Worm (Caenorhabditis elegans): ENCODE measurements around the gene ZK666.15.
"Not testable (repeated sequence)": the region's sequence is repeated elsewhere in the genome, so short reads cannot be mapped to it uniquely, and the experiment has no call there.

Gene ZK666.15

ce11 chrII:10486738-10487137, at the start of gene ZK666.15:
Gene ZK666.15 (plus strand): TSS chrII:10487038.
- no peak for TF ChIP-seq him-1 (tag; optimal IDR thresholded peaks at IDR 0.05)
- no peak for TF ChIP-seq dao-5 (tag; optimal IDR thresholded peaks at IDR 0.05)
- TF ChIP-seq W03F9.2 (tag; optimal IDR thresholded peaks at IDR 0.05), result no peak

- TF ChIP-seq him-1 (tag; optimal IDR thresholded peaks at IDR 0.05) (no peak), dao-5 (tag; optimal IDR thresholded peaks at IDR 0.05) (no peak), W03F9.2 (tag; optimal IDR thresholded peaks at IDR 0.05) (no peak)
Observed at ce11 chrII:10437840-10438239, 49.0 kb upstream of the ZK666.15 start.

ce11 chrII:10439976-10440375, 46.9 kb upstream of the ZK666.15 start, which contains the start of gene E04D5.4:
Gene E04D5.4 (plus strand): TSS chrII:10440276.
- TF ChIP-seq W03F9.2 (tag; optimal IDR thresholded peaks at IDR 0.05) (no peak), him-1 (tag; optimal IDR thresholded peaks at IDR 0.05) (no peak), dao-5 (tag; optimal IDR thresholded peaks at IDR 0.05) (no peak)

ce11 chrII:10442846-10443245, 44.0 kb upstream of the ZK666.15 start, which contains the start of gene ZK673.1:
Gene ZK673.1 (plus strand): TSS chrII:10443146.
- TF ChIP-seq dao-5, him-1, W03F9.2 (tag; optimal IDR thresholded peaks at IDR 0.05): not testable (repeated sequence)

ce11 chrII:10443898-10444297, 42.9 kb upstream of the ZK666.15 start:
- TF ChIP-seq him-1 (tag; optimal IDR thresholded peaks at IDR 0.05) (no peak), W03F9.2 (tag; optimal IDR thresholded peaks at IDR 0.05) (no peak), dao-5 (tag; optimal IDR thresholded peaks at IDR 0.05) (no peak)

- TF ChIP-seq dao-5 (tag; optimal IDR thresholded peaks at IDR 0.05), result no peak
- no peak for TF ChIP-seq W03F9.2 (tag; optimal IDR thresholded peaks at IDR 0.05)
- TF ChIP-seq him-1 (tag; optimal IDR thresholded peaks at IDR 0.05), result no peak
Observed at ce11 chrII:10444971-10445707, 41.7 kb upstream of the ZK666.15 start.

ce11 chrII:10445738-10446137, 41.1 kb upstream of the ZK666.15 start:
- TF ChIP-seq W03F9.2 (tag; optimal IDR thresholded peaks at IDR 0.05) (no peak), dao-5 (tag; optimal IDR thresholded peaks at IDR 0.05) (no peak), him-1 (tag; optimal IDR thresholded peaks at IDR 0.05) (no peak)

- TF ChIP-seq dao-5 (tag; optimal IDR thresholded peaks at IDR 0.05) (no peak), W03F9.2 (tag; optimal IDR thresholded peaks at IDR 0.05) (peak; percentile 13)
Observed at ce11 chrII:10446300-10446699, 40.5 kb upstream of the ZK666.15 start.

ce11 chrII:10446814-10447213, 40.0 kb upstream of the ZK666.15 start:
- TF ChIP-seq dao-5 (tag; optimal IDR thresholded peaks at IDR 0.05), result no peak
- TF ChIP-seq him-1 (tag; optimal IDR thresholded peaks at IDR 0.05), result no peak
- no peak for TF ChIP-seq W03F9.2 (tag; optimal IDR thresholded peaks at IDR 0.05)

ce11 chrII:10447348-10448316, 39.2 kb upstream of the ZK666.15 start, which contains the start of gene ZK673.2:
Gene ZK673.2 (plus strand): TSS chrII:10448266.
- TF ChIP-seq him-1 (tag; optimal IDR thresholded peaks at IDR 0.05) (no peak), dao-5 (tag; optimal IDR thresholded peaks at IDR 0.05) (no peak), W03F9.2 (tag; optimal IDR thresholded peaks at IDR 0.05) (no peak)

ce11 chrII:10449707-10450106, 37.1 kb upstream of the ZK666.15 start, which contains the start of gene lin-56:
Gene lin-56 (plus strand): TSS chrII:10450007.
- TF ChIP-seq W03F9.2 (tag; optimal IDR thresholded peaks at IDR 0.05) (no peak), him-1 (tag; optimal IDR thresholded peaks at IDR 0.05) (no peak), dao-5 (tag; optimal IDR thresholded peaks at IDR 0.05) (no peak)

- TF ChIP-seq W03F9.2 (tag; optimal IDR thresholded peaks at IDR 0.05) (no peak), him-1 (tag; optimal IDR thresholded peaks at IDR 0.05) (no peak), dao-5 (tag; optimal IDR thresholded peaks at IDR 0.05) (no peak)
Observed at ce11 chrII:10450335-10450734, 36.5 kb upstream of the ZK666.15 start.

ce11 chrII:10452620-10453019, 34.2 kb upstream of the ZK666.15 start, which contains the start of gene ZK673.4:
Gene ZK673.4 (plus strand): TSS chrII:10452920.
- TF ChIP-seq him-1 (tag; optimal IDR thresholded peaks at IDR 0.05) (no peak), W03F9.2 (tag; optimal IDR thresholded peaks at IDR 0.05) (no peak), dao-5 (tag; optimal IDR thresholded peaks at IDR 0.05) (no peak)

Measured in whole organism, L4/young adult.